Fruit fly (Drosophila melanogaster): ENCODE results near the gene comm2.
A peak's percentile ranks its signal among the peaks of the same experiment; 100 is the strongest.

comm2 gene

DNA sequence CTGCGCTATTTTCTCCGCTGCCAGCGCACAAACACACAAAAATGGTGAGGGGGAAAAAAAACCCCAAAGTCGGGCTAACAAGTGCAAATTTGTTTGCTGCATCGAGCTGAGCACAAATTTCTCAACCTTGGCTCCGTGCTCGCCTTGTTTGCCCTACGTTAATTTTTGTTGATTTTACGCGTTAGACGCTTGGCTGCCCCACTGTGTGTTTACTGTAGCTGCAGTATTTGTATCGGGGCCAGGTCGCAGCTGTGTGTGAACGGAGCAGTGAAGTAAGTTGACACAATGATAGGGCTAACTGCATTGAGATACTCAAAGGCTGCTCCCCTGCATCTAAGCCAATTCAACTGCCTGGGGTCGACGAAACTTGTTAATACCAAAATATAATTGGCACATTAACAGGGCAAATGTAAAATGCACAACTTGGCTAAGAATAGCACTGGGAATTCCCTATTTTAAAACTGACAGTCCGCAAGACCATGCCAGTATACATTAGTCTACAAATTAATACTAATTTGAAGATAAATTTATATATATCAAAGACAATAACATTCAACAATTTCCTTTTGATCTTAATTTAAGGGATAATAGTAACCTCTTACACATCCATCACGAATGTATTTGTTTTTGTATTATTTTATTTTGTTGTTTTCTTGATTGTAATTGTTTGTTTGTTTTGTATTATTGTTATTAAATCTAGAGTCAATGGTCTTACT is 16.3 kb upstream of the comm2 start, which contains the start of gene CG42571 (continued):
- TF ChIP-seq CG11695 (GFP tag; IDR thresholded peaks at IDR 0.05) = peak; percentile 42; the same call in 1 of the 3 replicates
- no peak for TF ChIP-seq CG6791 (GFP tag; IDR thresholded peaks at IDR 0.05; ENCODE audit: partially characterized antibody)
- TF ChIP-seq CG12391 (tag; optimal IDR thresholded peaks at IDR 0.05) = peak; percentile 4
- TF ChIP-seq br (optimal IDR thresholded peaks at IDR 0.05) = no peak
- no peak for TF ChIP-seq MBD-R2 (GFP tag; IDR thresholded peaks at IDR 0.05)
- TF ChIP-seq Dad (GFP tag; optimal IDR thresholded peaks at IDR 0.05) = no peak
- TF ChIP-seq oc (tag; optimal IDR thresholded peaks at IDR 0.05) = peak; percentile 19
- TF ChIP-seq gem (tag; optimal IDR thresholded peaks at IDR 0.05) = peak; percentile 32
- peak; percentile 35 for TF ChIP-seq sqz (GFP tag; optimal IDR thresholded peaks at IDR 0.05)
- no peak for TF ChIP-seq sr (GFP tag; IDR thresholded peaks at IDR 0.05)
- no peak for TF ChIP-seq Poxn (GFP tag; IDR thresholded peaks at IDR 0.05)
- TF ChIP-seq CG17568 (GFP tag; optimal IDR thresholded peaks at IDR 0.05) = peak; percentile 28
- no peak for TF ChIP-seq ro (GFP tag; IDR thresholded peaks at IDR 0.05)
- TF ChIP-seq HmgZ (tag; optimal IDR thresholded peaks at IDR 0.05) = peak; percentile 15
- TF ChIP-seq pan (optimal IDR thresholded peaks at IDR 0.05) = no peak
- peak in 1 of 2 experiments; percentile 34 for TF ChIP-seq pan (GFP tag; optimal IDR thresholded peaks at IDR 0.05 in 1 of 2, IDR thresholded peaks at IDR 0.05 in 1 of 2)
- no peak for TF ChIP-seq CG10565 (GFP tag; optimal IDR thresholded peaks at IDR 0.05)
- TF ChIP-seq nerfin-2 (GFP tag; IDR thresholded peaks at IDR 0.05; ENCODE audit: partially characterized antibody) = no peak
- peak; percentile 56; the same call in 1 of the 3 replicates for TF ChIP-seq gce (GFP tag; IDR thresholded peaks at IDR 0.05)
- peak; percentile 70 for TF ChIP-seq nau (GFP tag; optimal IDR thresholded peaks at IDR 0.05)
- no peak for TF ChIP-seq ERR (GFP tag; optimal IDR thresholded peaks at IDR 0.05)
- no peak for TF ChIP-seq BtbVII (GFP tag; optimal IDR thresholded peaks at IDR 0.05)
- TF ChIP-seq CG8290 (GFP tag; optimal IDR thresholded peaks at IDR 0.05) = no peak
- peak; percentile 29 to 58 for TF ChIP-seq CG8290 (tag; optimal IDR thresholded peaks at IDR 0.05)
- peak; percentile 92 for TF ChIP-seq sens (GFP tag)
- TF ChIP-seq CG8089 (GFP tag; optimal IDR thresholded peaks at IDR 0.05) = peak; percentile 52
- peak; percentile 39 for TF ChIP-seq CG17912 (GFP tag; optimal IDR thresholded peaks at IDR 0.05)
- no peak for TF ChIP-seq cg (GFP tag; optimal IDR thresholded peaks at IDR 0.05)
- TF ChIP-seq Vsx1 (GFP tag; optimal IDR thresholded peaks at IDR 0.05) = peak; percentile 5
- TF ChIP-seq CG9609 (GFP tag; optimal IDR thresholded peaks at IDR 0.05) = no peak
- TF ChIP-seq CG11723 (GFP tag; optimal IDR thresholded peaks at IDR 0.05) = peak; percentile 23
- 0 out of 2 replicates have a peak, but pooled peaks have one; percentile 5 for TF ChIP-seq Ada2b (GFP tag; IDR thresholded peaks at IDR 0.05)
- peak; percentile 68 for TF ChIP-seq Kr (GFP tag; optimal IDR thresholded peaks at IDR 0.05)
- TF ChIP-seq CG18011 (GFP tag; optimal IDR thresholded peaks at IDR 0.05) = peak; percentile 39
- TF ChIP-seq CG1024 (GFP tag; IDR thresholded peaks at IDR 0.05) = peak; percentile 37; the same call in 1 of the 2 replicates
- no peak for TF ChIP-seq Adf1 (GFP tag; IDR thresholded peaks at IDR 0.05)
- no peak for TF ChIP-seq Hey (tag; optimal IDR thresholded peaks at IDR 0.05)
- peak; percentile 0 for TF ChIP-seq stwl (tag; optimal IDR thresholded peaks at IDR 0.05)
- peak; percentile 38 for TF ChIP-seq CG3838 (GFP tag; optimal IDR thresholded peaks at IDR 0.05)
- TF ChIP-seq CG9727 (GFP tag; optimal IDR thresholded peaks at IDR 0.05) = peak; percentile 58
- no peak for TF ChIP-seq Scr (GFP tag; IDR thresholded peaks at IDR 0.05; ENCODE audit: partially characterized antibody)
- peak; percentile 36 for TF ChIP-seq CG14710 (tag; optimal IDR thresholded peaks at IDR 0.05)
- peak; percentile 50 for TF ChIP-seq CG8359 (GFP tag; optimal IDR thresholded peaks at IDR 0.05; ENCODE audit: borderline replicate concordance)
- TF ChIP-seq ase (GFP tag; IDR thresholded peaks at IDR 0.05) = no peak
- peak; percentile 43; the same call in 1 of the 2 replicates for TF ChIP-seq CG11696 (GFP tag; IDR thresholded peaks at IDR 0.05)
- TF ChIP-seq CG15011 (GFP tag; optimal IDR thresholded peaks at IDR 0.05) = no peak
- no peak for TF ChIP-seq CG5245 (GFP tag; optimal IDR thresholded peaks at IDR 0.05)
- TF ChIP-seq CG9876 (GFP tag; optimal IDR thresholded peaks at IDR 0.05) = no peak
- peak; percentile 15 for TF ChIP-seq CG2116 (GFP tag; optimal IDR thresholded peaks at IDR 0.05)
- TF ChIP-seq pros (GFP tag; optimal IDR thresholded peaks at IDR 0.05) = no peak
